Fruit fly (Drosophila melanogaster) whole organism, prepupa: Measurements from ENCODE around the gene sens-2.

Experiments
- CG11762 ChIP-seq: fragments of 200-800 bp; sonication (Bioruptor generic); optimal IDR thresholded peaks from 3 replicates; lab custom pipeline; 2016; ENCODE audit warnings: missing biosample characterization, missing genetic modification characterization; ENCODE audit not compliant: insufficient read depth
- CG1621 ChIP-seq: fragments of 200-800 bp; sonication (Bioruptor generic); optimal IDR thresholded peaks from 3 replicates; lab custom pipeline; 2018; ENCODE audit warnings: missing biosample characterization, mild to moderate bottlenecking, missing genetic modification characterization
- CG32006 ChIP-seq: fragments of 200-800 bp; sonication (Bioruptor generic); optimal IDR thresholded peaks from 3 replicates; lab custom pipeline; 2017; ENCODE audit warnings: missing biosample characterization, mild to moderate bottlenecking, missing genetic modification characterization
- CG34406 ChIP-seq: fragments of 200-800 bp; sonication (Bioruptor generic); optimal IDR thresholded peaks from 3 replicates; lab custom pipeline; 2016; ENCODE audit warnings: missing biosample characterization, missing genetic modification characterization
- CG4318 ChIP-seq: fragments of 200-800 bp; sonication (Bioruptor generic); optimal IDR thresholded peaks from 3 replicates; lab custom pipeline; 2017; ENCODE audit warnings: missing biosample characterization, mild to moderate bottlenecking, missing genetic modification characterization
- CG6163 ChIP-seq: fragments of 200-800 bp; sonication (Bioruptor generic); IDR thresholded peaks from 3 replicates; pipeline ENCODE4 v1.3.6; 2022; ENCODE audit warnings: missing biosample characterization, missing genetic modification characterization
- CG6276 ChIP-seq: fragments of 200-800 bp; sonication (Bioruptor generic); optimal IDR thresholded peaks from 2 replicates; lab custom pipeline; 2017; ENCODE audit warnings: missing biosample characterization, mild to moderate bottlenecking, missing genetic modification characterization
- CG6808 ChIP-seq: fragments of 200-800 bp; sonication (Bioruptor generic); optimal IDR thresholded peaks from 3 replicates; lab custom pipeline; 2017; ENCODE audit warnings: missing biosample characterization, missing genetic modification characterization, mild to moderate bottlenecking, moderate library complexity, missing genetic modification reagents
- CG7368 ChIP-seq: fragments of 200-800 bp; sonication (Bioruptor generic); optimal IDR thresholded peaks from 3 replicates; lab custom pipeline; 2016; ENCODE audit warnings: missing biosample characterization, missing genetic modification characterization
- CG8319 ChIP-seq: fragments of 200-800 bp; sonication (Bioruptor generic); optimal IDR thresholded peaks from 3 replicates; lab custom pipeline; 2016; ENCODE audit warnings: missing biosample characterization, missing genetic modification characterization
- CG9139 ChIP-seq: fragments of 200-800 bp; sonication (Bioruptor generic); optimal IDR thresholded peaks from 3 replicates; lab custom pipeline; 2017; ENCODE audit warnings: missing biosample characterization, mild to moderate bottlenecking, missing genetic modification characterization
- Eip78C ChIP-seq: fragments of 200-800 bp; sonication (Bioruptor generic); peaks from one replicate; lab custom pipeline; 2016; ENCODE audit warnings: missing biosample characterization, missing genetic modification characterization
- Eip93F ChIP-seq: fragments of 200-800 bp; sonication (Bioruptor generic); optimal IDR thresholded peaks from 2 replicates; lab custom pipeline; 2016; ENCODE audit warnings: missing biosample characterization, mild to moderate bottlenecking, missing genetic modification characterization
- Ets21C ChIP-seq: fragments of 200-800 bp; sonication (Bioruptor generic); optimal IDR thresholded peaks from 3 replicates; lab custom pipeline; 2016; ENCODE audit warnings: missing biosample characterization, missing genetic modification characterization
- Gug ChIP-seq: fragments of 200-800 bp; sonication (Bioruptor generic); IDR thresholded peaks from 2 replicates; pipeline ENCODE4 v1.3.6; 2022; ENCODE audit warnings: missing biosample characterization, missing genetic modification characterization
- Hr38 ChIP-seq: sonication (Bioruptor generic); optimal IDR thresholded peaks from 2 replicates; lab custom pipeline; 2016; ENCODE audit warnings: missing biosample characterization, missing genetic modification characterization
- Hr39 ChIP-seq: fragments of 200-800 bp; sonication (Bioruptor generic); optimal IDR thresholded peaks from 2 replicates; lab custom pipeline; 2016; ENCODE audit warnings: missing biosample characterization, missing genetic modification characterization
- Lpt ChIP-seq: fragments of 200-800 bp; sonication (Bioruptor generic); optimal IDR thresholded peaks from 3 replicates; lab custom pipeline; 2016; ENCODE audit warnings: missing biosample characterization, missing genetic modification characterization
- Met ChIP-seq: fragments of 200-800 bp; sonication (Bioruptor generic); optimal IDR thresholded peaks from 3 replicates; lab custom pipeline; 2016; ENCODE audit warnings: missing biosample characterization, missing genetic modification characterization
- OdsH ChIP-seq: fragments of 200-800 bp; sonication (Bioruptor generic); optimal IDR thresholded peaks from 3 replicates; lab custom pipeline; 2016; ENCODE audit warnings: missing biosample characterization, missing genetic modification characterization
- Sox14 ChIP-seq: fragments of 200-800 bp; sonication (Bioruptor generic); optimal IDR thresholded peaks from 3 replicates; lab custom pipeline; 2016; ENCODE audit warnings: missing biosample characterization, missing genetic modification characterization
- acj6 ChIP-seq: fragments of 200-800 bp; sonication (Bioruptor generic); optimal IDR thresholded peaks from 3 replicates; lab custom pipeline; 2016; ENCODE audit warnings: missing biosample characterization, missing genetic modification characterization
- dac ChIP-seq: fragments of 200-800 bp; sonication (Bioruptor generic); optimal IDR thresholded peaks from 2 replicates; lab custom pipeline; 2017; ENCODE audit warnings: missing biosample characterization, mild to moderate bottlenecking, missing genetic modification characterization
- dsx ChIP-seq: fragments of 200-800 bp; optimal IDR thresholded peaks from 3 replicates; lab custom pipeline; 2019; ENCODE audit warnings: missing biosample characterization, mild to moderate bottlenecking, missing genetic modification characterization, moderate library complexity; ENCODE audit not compliant: poor library complexity, severe bottlenecking
- eg ChIP-seq: fragments of 200-800 bp; sonication (Bioruptor generic); IDR thresholded peaks from 3 replicates; pipeline ENCODE4 v1.3.6; 2022; ENCODE audit warnings: missing biosample characterization, missing genetic modification characterization
- fd59A ChIP-seq: fragments of 200-800 bp; sonication (Bioruptor generic); optimal IDR thresholded peaks from 2 replicates; lab custom pipeline; 2017; ENCODE audit warnings: missing biosample characterization, mild to moderate bottlenecking, missing genetic modification characterization, missing genetic modification reagents
- fd85E ChIP-seq: fragments of 200-800 bp; sonication (Bioruptor generic); optimal IDR thresholded peaks from 3 replicates; lab custom pipeline; 2016; ENCODE audit warnings: missing biosample characterization, missing genetic modification characterization
- net ChIP-seq: fragments of 200-800 bp; sonication (Bioruptor generic); optimal IDR thresholded peaks from 3 replicates; lab custom pipeline; 2016; ENCODE audit warnings: missing biosample characterization, missing genetic modification characterization
- salr ChIP-seq, 2 experiments: fragments of 200-800 bp; sonication (Bioruptor generic); optimal IDR thresholded peaks; 3 replicates each; lab custom pipeline; 2016 to 2018; ENCODE audit warnings: missing biosample characterization in 2 of 2, missing genetic modification characterization in 2 of 2, mild to moderate bottlenecking in 1 of 2
- spab ChIP-seq: fragments of 200-800 bp; sonication (Bioruptor generic); optimal IDR thresholded peaks from 2 replicates; lab custom pipeline; 2017; ENCODE audit warnings: missing biosample characterization, mild to moderate bottlenecking, missing genetic modification characterization, missing genetic modification reagents
- topi ChIP-seq: fragments of 200-800 bp; sonication (Bioruptor generic); optimal IDR thresholded peaks from 3 replicates; lab custom pipeline; 2016; ENCODE audit warnings: missing biosample characterization, missing genetic modification characterization
- vri ChIP-seq: fragments of 200-800 bp; sonication (Bioruptor generic); optimal IDR thresholded peaks from 3 replicates; lab custom pipeline; 2016; ENCODE audit warnings: missing biosample characterization, mild to moderate bottlenecking, missing genetic modification characterization

The sens-2 gene

dm6 chr2L:6799551-6799950 lies 22.2 kb upstream of the sens-2 start:
- TF ChIP-seq salr (GFP tag; optimal IDR thresholded peaks at IDR 0.05; lab: Kevin White, UChicago) = no peak
- no peak for TF ChIP-seq Eip93F
- no peak for TF ChIP-seq CG32006 (GFP tag; lab: Kevin White, UChicago)
- no peak for TF ChIP-seq OdsH (GFP tag; lab: Kevin White, UChicago)
- no peak for TF ChIP-seq vri (GFP tag; lab: Kevin White, UChicago)
- no peak for TF ChIP-seq CG34406
- no peak for TF ChIP-seq Hr38 (GFP tag; lab: Kevin White, UChicago)
- TF ChIP-seq CG6163 (GFP tag; lab: Robert Waterston, UW) = no peak
- no peak for TF ChIP-seq CG11762 (GFP tag; lab: Kevin White, UChicago)
- TF ChIP-seq dsx = no peak
- no peak for TF ChIP-seq Gug (GFP tag; lab: Robert Waterston, UW)
- TF ChIP-seq net (GFP tag; lab: Kevin White, UChicago) = no peak

dm6 chr2L:6800794-6801193 lies 20.9 kb upstream of the sens-2 start, which contains the start of gene CG17376:
Gene CG17376, minus strand, starts transcription at chr2L:6800894.
- no peak for TF ChIP-seq OdsH (GFP tag; lab: Kevin White, UChicago)
- no peak for TF ChIP-seq CG6163 (GFP tag; lab: Robert Waterston, UW)
- no peak for TF ChIP-seq CG9139 (GFP tag; lab: Kevin White, UChicago)
- no peak for TF ChIP-seq Eip78C
- no peak for TF ChIP-seq spab (GFP tag; lab: Kevin White, UChicago)
- no peak for TF ChIP-seq Eip93F
- no peak for TF ChIP-seq CG34406
- TF ChIP-seq fd59A (GFP tag; lab: Kevin White, UChicago) = no peak
- TF ChIP-seq Hr39 (GFP tag; lab: Kevin White, UChicago) = no peak

- TF ChIP-seq Gug (GFP tag; lab: Robert Waterston, UW) (no peak), vri (GFP tag; lab: Kevin White, UChicago) (peak; percentile 52), CG1621 (tag; lab: Kevin White, UChicago) (no peak), topi (GFP tag; lab: Kevin White, UChicago) (no peak), CG4318 (no peak)
Observed at dm6 chr2L:6802740-6803139, 19.0 kb upstream of the sens-2 start, which contains the start of the genes CG17377 and Daao2. Gene CG17377, minus strand, starts transcription at chr2L:6802840. Gene Daao2, plus strand, starts transcription at chr2L:6803011.

dm6 chr2L:6805783-6806182 lies 16.0 kb upstream of the sens-2 start, which contains the start of gene CG17375:
Gene CG17375, minus strand, starts transcription at chr2L:6805792.
- no peak for TF ChIP-seq CG7368 (GFP tag; lab: Kevin White, UChicago)
- no peak for TF ChIP-seq Met (GFP tag; lab: Kevin White, UChicago)
- no peak for TF ChIP-seq Ets21C
- no peak for TF ChIP-seq Lpt (GFP tag; lab: Kevin White, UChicago)
- TF ChIP-seq fd85E (GFP tag; lab: Kevin White, UChicago) = no peak
- no peak for TF ChIP-seq CG34406
- TF ChIP-seq CG9139 (GFP tag; lab: Kevin White, UChicago) = no peak
- TF ChIP-seq Hr38 (GFP tag; lab: Kevin White, UChicago) = no peak
- no peak for TF ChIP-seq Sox14 (GFP tag; lab: Kevin White, UChicago)
- no peak for TF ChIP-seq acj6 (GFP tag; lab: Kevin White, UChicago)
- TF ChIP-seq eg (GFP tag; lab: Robert Waterston, UW) = no peak
- no peak for TF ChIP-seq CG6276 (GFP tag; lab: Kevin White, UChicago)
- no peak for TF ChIP-seq CG8319 (GFP tag; lab: Kevin White, UChicago)
- TF ChIP-seq dac (GFP tag; lab: Kevin White, UChicago) = no peak

- no peak for TF ChIP-seq CG6808 (GFP tag; lab: Kevin White, UChicago)
- 0 out of 3 replicates have a peak, but pooled peaks have one; percentile 29 for TF ChIP-seq CG6163 (GFP tag; lab: Robert Waterston, UW)
- TF ChIP-seq CG7368 (GFP tag; lab: Kevin White, UChicago) = peak; percentile 31
- TF ChIP-seq, all 60 proteins: peak for 2
Observed at dm6 chr2L:6817493-6817892, 4.2 kb upstream of the sens-2 start.
